Fruit fly (Drosophila melanogaster) Kc167 (cell line): Measurements from ENCODE around the gene CG13361.

Experiments used
- h ChIP-seq: fragments of >200 bp; optimal IDR thresholded peaks from 3 replicates; lab custom pipeline; 2018; ENCODE audit warnings: missing external identifiers
- insv ChIP-seq: fragments of >200 bp; optimal IDR thresholded peaks from 3 replicates; lab custom pipeline; 2018; ENCODE audit warnings: missing external identifiers

DNA sequence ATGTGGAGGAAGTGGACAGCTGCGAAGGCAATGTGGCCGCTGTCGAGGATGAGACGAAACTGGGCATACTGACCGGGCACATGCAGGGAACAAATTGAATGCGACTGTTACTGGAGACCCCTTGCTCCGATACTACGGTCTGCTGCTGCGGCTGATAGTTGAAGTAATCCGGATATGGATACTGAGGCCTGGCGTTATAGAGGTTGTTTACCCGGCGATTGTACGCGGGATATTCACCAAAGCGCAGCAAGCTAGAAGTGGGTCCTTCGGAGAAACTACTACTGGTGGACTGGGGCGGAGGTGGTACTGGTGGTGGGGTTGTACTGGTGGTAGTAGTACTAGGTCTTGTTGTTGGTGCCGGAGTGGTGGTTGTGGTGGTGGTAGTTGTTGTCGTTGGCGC is 3.4 kb downstream of the CG13361 start, which contains the start of gene CG5254:
- no peak for TF ChIP-seq insv (lab: Kevin White, UChicago)
- TF ChIP-seq h (lab: Kevin White, UChicago) = no peak
